Fruit fly (Drosophila melanogaster): ENCODE data around the gene Rop.

DNA sequence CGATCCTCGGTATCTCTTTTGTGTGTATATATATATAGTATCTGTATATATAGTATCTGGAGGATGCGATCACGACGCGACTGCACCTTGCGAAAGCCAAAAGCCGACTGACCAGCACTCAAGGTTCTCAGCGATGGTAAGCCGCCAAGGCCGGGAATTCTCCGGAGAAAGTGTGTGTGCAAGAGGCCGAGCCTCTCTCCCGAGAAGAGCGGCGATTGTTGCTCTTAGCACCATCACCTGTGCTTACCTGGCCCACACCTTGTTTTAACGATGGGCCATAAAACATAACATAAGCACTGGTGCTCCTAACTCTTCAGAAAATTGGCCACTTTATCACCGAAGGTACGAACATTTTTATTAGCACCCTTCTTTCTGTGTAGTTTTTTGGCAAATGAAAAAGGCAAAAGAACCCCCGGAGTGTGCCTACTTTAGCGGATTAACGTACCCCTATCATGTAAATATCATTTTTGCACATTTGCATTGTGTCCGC, 28.6 kb upstream of the Rop start, which contains the start of gene mas:
- TF ChIP-seq Dll (optimal IDR thresholded peaks at IDR 0.05) (no peak), psq (optimal IDR thresholded peaks at IDR 0.05) (no peak), pan (optimal IDR thresholded peaks at IDR 0.05) (no peak), usp (GFP tag; optimal IDR thresholded peaks at IDR 0.05) (no peak), EcR (GFP tag; optimal IDR thresholded peaks at IDR 0.05) (no peak), CG8478 (optimal IDR thresholded peaks at IDR 0.05) (no peak)

Data from whole organism.